Fruit fly (Drosophila melanogaster) whole organism: ENCODE measurements around the gene TpnC25D.
A peak's percentile ranks its signal among the peaks of the same experiment; 100 is the strongest.

Experiments
- CG8478 ChIP-seq: fragments of >200 bp; optimal IDR thresholded peaks from 2 replicates; lab custom pipeline; 2018; ENCODE audit warnings: inconsistent platforms
- Dll ChIP-seq: fragments of >200 bp; optimal IDR thresholded peaks from 2 replicates; lab custom pipeline; 2017
- EcR ChIP-seq, 2 experiments: fragments of >200 bp; optimal IDR thresholded peaks; 2 replicates each; lab custom pipeline; 2017; ENCODE audit warnings: missing biosample characterization in 2 of 2, missing genetic modification characterization in 2 of 2, missing genetic modification reagents in 2 of 2
- pan ChIP-seq: fragments of >200 bp; optimal IDR thresholded peaks from 2 replicates; lab custom pipeline; 2017
- psq ChIP-seq: fragments of >200 bp; optimal IDR thresholded peaks from 2 replicates; lab custom pipeline; 2017
- usp ChIP-seq: fragments of >200 bp; optimal IDR thresholded peaks from 2 replicates; lab custom pipeline; 2017; ENCODE audit warnings: missing biosample characterization, missing genetic modification characterization, mixed read lengths

Gene TpnC25D

DNA sequence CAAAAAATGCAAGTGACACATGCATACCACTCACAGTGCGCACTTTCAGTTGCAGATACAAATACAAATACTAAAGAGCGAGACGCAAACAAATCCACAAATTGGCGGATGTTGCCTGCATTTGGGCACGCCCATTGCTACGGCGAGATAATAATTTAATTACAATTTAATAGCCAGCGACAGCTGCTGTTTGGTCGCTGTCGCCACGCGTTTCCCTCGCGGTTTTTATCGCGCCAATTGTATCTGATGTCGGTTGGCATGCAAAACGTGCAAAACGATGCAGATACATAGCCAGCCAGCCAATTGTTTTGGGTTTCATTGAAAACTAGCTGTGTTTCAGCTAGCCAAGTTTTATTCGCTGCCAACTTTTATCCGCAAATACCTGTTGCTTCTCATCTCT lies 6.8 kb downstream of the TpnC25D start:
- TF ChIP-seq psq (no peak), pan (lab: Kevin White, UChicago) (no peak), usp (GFP tag; lab: Kevin White, UChicago) (no peak), CG8478 (lab: Kevin White, UChicago) (no peak), EcR (GFP tag; optimal IDR thresholded peaks at IDR 0.05; lab: Kevin White, UChicago) (no peak), Dll (lab: Kevin White, UChicago) (no peak)

DNA sequence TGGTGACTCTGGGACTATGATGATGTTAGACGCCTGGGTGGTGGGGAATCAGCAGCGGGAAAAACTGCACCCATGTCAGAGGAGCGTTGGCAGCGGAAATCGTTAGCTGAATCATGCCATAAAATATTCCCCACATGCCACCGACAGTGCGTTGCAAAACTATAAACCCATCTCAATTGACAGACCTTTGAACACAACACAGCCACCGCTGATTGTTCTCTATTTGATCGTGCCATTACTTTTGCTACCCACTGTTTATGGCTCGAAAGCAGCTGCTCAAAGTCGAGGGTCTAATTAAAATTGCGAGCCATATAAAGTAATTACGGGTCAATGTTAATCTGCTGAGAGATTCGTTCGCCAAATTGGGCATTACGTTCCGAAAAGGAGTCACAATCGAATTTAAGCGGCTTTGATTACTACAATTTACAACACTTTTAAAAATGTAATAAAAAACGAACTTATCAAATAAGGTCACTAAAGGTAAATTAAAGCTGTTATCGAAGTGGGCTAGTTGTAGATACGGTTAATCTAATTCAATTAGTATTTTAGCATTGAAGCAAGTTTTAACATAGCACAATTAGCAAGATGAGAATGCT lies 8.3 kb downstream of the TpnC25D start:
- TF ChIP-seq usp (GFP tag; lab: Kevin White, UChicago) (no peak), CG8478 (lab: Kevin White, UChicago) (no peak), Dll (lab: Kevin White, UChicago) (no peak), pan (lab: Kevin White, UChicago) (no peak), EcR (GFP tag; optimal IDR thresholded peaks at IDR 0.05; lab: Kevin White, UChicago) (no peak), psq (no peak)

DNA sequence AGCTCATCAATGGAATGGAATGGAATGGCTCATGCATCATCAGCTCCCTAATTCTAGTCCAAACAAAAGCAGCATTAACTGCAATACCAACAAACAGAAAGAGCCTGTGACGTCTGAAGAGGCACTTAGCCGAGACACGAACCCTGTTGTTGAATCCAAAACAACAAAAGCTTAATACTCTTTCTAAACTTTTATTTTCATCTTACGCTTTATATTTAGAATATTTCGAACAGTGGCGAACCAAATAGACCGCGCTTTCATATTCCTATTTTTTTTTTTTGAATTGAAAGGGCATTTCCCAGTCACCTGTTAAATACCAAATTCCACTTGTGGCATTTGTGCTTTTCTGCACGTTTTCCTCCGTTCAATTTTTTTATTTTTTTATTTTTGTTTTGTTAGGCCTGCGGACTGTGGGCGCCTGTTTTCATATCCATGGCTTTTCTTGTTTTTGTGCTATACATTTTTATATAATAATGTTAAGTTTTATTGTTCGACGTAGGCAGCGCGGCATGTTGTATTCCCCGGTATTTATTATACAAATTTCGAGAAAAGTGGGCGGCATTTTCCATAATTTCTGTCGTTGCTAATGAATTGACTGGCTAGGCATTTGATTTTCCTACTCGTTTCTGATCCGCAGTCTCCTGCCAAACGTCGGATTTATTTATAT lies 9.2 kb downstream of the TpnC25D start:
- TF ChIP-seq Dll (lab: Kevin White, UChicago), result no peak
- TF ChIP-seq usp (GFP tag; lab: Kevin White, UChicago), result no peak
- no peak for TF ChIP-seq EcR (GFP tag; optimal IDR thresholded peaks at IDR 0.05; lab: Kevin White, UChicago)
- TF ChIP-seq CG8478 (lab: Kevin White, UChicago), result no peak
- no peak for TF ChIP-seq pan (lab: Kevin White, UChicago)
- no peak for TF ChIP-seq psq

DNA sequence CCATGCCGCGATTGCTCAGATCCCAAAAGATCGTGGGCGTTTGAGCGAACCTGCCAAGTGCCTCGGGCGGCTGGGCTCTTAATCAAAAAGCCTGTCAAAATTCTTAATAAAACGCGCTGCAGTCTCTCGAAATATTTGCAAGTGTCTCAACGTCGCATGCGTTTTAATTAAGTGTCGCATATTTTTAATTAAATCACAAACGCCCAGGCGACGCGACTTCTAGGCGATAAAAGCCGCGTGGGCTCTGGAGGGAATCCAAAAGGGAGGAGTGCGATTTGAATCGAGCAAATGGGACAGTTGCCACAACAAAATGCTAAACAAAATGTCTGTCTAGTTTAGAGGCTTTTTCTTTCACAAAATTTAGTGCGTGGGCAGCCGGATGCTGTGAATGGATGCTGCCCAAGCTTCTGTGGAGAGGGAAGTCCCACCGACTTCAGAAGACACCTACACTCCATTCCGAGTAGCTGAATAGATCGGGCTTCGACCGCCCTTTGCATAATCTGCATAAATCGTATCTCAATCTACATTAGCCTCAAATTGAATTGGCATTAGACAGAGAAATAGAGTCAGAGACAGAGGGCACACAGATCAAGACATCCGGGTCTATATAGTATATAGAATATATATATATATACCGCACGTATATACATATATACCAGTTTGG lies 10.5 kb downstream of the TpnC25D start:
- no peak for TF ChIP-seq usp (GFP tag; lab: Kevin White, UChicago)
- no peak for TF ChIP-seq psq
- TF ChIP-seq Dll (lab: Kevin White, UChicago), result no peak
- TF ChIP-seq EcR (GFP tag; optimal IDR thresholded peaks at IDR 0.05; lab: Kevin White, UChicago), result no peak
- TF ChIP-seq CG8478 (lab: Kevin White, UChicago), result no peak
- TF ChIP-seq pan (lab: Kevin White, UChicago), result no peak

DNA sequence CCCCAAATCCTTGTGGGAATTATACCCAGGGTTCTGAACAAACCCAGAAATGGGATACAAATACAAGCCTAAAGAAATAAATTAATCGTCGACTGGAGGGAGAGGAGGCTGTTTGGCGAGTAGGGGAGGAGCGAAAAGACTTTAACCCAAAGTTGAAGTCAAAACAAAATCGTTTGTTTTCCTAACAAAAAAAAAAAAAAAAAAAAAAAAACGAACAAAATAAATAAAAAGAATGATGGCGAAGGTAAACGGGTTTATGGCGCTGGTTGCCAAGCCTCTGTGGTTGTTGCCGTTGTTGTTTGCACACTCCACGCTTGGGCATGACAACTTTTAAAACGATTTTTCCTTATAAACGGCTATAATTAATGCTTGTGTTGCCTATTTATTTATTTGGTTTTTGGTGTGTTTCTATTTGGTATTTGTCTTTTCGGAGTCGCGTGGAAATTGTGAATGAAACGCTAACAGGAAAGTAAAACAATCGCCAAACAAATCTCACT lies 12.1 kb downstream of the TpnC25D start:
- TF ChIP-seq pan (lab: Kevin White, UChicago) (peak; percentile 14), psq (no peak)

DNA sequence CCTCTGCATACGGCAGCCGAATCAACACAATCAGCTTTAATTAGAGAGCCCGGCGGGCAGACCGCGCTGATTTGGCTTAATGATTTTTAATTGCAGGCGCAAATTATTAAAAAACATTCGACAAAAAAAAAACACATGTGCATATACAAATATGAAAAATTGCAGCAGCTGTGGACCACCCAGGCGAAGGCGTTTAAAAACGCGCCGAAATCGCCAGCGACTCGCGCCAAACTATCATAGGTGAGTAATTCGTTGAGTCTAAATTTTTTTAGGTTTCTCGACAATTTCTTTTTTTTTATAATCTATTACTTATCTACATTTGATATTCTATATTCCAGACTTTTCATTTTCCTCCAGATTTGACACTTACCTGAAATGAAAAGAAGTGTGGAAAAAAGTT lies 12.7 kb downstream of the TpnC25D start:
- TF ChIP-seq psq (no peak), pan (lab: Kevin White, UChicago) (no peak), CG8478 (lab: Kevin White, UChicago) (no peak), Dll (lab: Kevin White, UChicago) (no peak), usp (GFP tag; lab: Kevin White, UChicago) (no peak), EcR (GFP tag; optimal IDR thresholded peaks at IDR 0.05; lab: Kevin White, UChicago) (no peak)

DNA sequence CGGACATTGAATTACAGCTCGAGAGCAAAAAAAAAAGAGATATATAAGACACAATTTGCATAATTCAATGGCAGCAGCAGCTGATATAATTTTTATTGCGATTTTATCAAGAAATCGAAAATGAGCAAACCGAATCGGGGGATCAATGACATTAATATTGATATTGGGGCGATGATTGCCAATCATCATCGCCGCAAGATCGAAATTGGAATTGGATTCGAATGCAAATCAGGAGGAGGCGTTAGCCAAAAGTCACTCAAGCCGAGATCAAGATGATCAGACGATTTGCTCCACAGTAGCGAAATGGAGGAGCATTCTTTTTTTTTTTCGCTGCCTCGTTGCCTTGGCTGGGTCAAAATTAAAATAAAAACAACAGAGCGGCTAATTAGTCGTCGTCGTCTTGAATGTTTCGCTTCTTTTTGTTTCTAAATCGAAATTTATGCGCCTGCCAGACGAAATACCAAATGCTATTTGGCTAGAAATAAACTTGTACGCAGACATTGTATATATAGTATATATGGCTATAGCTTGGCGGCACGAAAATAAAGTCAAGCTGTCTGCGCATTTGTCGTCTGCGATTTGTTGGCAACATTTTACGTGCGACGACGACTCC lies 13.3 kb downstream of the TpnC25D start:
- TF ChIP-seq pan (lab: Kevin White, UChicago) (no peak), usp (GFP tag; lab: Kevin White, UChicago) (no peak), CG8478 (lab: Kevin White, UChicago) (no peak), psq (no peak), Dll (lab: Kevin White, UChicago) (no peak), EcR (GFP tag; optimal IDR thresholded peaks at IDR 0.05; lab: Kevin White, UChicago) (no peak)

DNA sequence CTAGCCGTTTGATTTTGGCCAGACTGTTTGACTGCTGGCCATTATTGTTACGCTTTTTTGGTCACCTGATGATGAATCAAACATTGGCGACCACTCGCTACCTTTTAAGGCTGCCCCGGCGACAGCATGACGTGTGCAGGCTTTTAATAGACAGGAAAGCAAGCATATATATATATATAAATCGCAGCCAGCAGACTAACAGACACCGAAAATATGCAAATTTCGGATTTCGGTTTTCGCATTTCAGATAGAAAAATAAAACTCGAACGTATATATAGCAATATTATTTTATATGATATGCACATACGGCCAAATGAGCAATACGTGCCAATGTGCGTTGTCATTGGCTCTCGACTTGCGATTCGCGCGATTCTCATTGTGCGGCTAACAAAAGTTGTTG lies 14.3 kb downstream of the TpnC25D start:
- no peak for TF ChIP-seq CG8478 (lab: Kevin White, UChicago)
- TF ChIP-seq psq, result no peak
- TF ChIP-seq usp (GFP tag; lab: Kevin White, UChicago), result no peak
- no peak for TF ChIP-seq pan (lab: Kevin White, UChicago)
- no peak for TF ChIP-seq EcR (GFP tag; optimal IDR thresholded peaks at IDR 0.05; lab: Kevin White, UChicago)
- TF ChIP-seq Dll (lab: Kevin White, UChicago), result no peak

DNA sequence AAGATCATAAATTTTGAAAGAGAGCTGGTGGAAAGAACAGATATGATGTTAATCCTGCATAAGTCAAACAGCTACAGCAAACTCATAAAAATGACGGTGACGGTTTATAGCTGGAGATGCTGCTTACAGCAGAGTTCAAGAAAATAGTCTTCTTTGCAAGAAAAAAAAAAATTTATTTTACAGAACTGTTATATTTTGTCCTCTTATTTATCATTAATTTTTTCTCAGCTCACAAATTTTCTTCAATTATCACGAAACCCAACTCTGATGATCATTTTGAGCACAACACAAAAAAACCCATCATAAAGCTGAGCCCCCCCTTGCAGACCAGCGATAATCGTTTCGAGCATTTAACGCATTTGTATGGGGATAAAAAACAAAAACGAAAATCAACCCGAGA lies 14.9 kb downstream of the TpnC25D start:
- TF ChIP-seq pan (lab: Kevin White, UChicago) (no peak), psq (no peak), Dll (lab: Kevin White, UChicago) (no peak), EcR (GFP tag; optimal IDR thresholded peaks at IDR 0.05; lab: Kevin White, UChicago) (no peak), usp (GFP tag; lab: Kevin White, UChicago) (no peak), CG8478 (lab: Kevin White, UChicago) (no peak)

DNA sequence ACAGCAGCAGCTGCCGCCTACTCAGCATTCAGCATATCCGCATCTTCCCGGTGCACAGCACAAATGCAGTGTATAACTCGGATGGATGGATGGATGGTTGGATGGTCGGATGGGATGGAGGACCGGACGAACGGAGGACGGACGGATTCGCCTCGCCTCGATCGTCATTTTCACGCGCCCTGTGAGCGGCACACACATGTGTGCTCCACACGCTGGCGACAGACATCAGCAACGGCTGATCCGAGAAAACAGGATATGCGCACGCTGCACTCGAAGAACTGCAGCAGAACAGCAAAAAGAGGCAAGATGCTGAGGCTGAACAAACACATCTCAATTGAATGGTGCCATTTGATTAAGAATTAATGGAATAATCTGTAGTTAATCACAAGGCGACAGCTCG lies 15.7 kb downstream of the TpnC25D start:
- no peak for TF ChIP-seq CG8478 (lab: Kevin White, UChicago)
- no peak for TF ChIP-seq psq
- no peak for TF ChIP-seq pan (lab: Kevin White, UChicago)
- TF ChIP-seq EcR (GFP tag; optimal IDR thresholded peaks at IDR 0.05; lab: Kevin White, UChicago), result no peak
- no peak for TF ChIP-seq usp (GFP tag; lab: Kevin White, UChicago)
- TF ChIP-seq Dll (lab: Kevin White, UChicago), result no peak
